Fruit fly (Drosophila melanogaster) whole organism, embryonic: Measurements from ENCODE around the gene CG18662.

ENCODE experiments used
- Ada2b ChIP-seq: fragments of 200-800 bp; sonication (Bioruptor generic); IDR thresholded peaks from 2 replicates; pipeline ENCODE4 v1.3.6; 2022; ENCODE audit warnings: missing biosample characterization, missing genetic modification characterization
- B-H1 ChIP-seq: fragments of 200-800 bp; sonication (Bioruptor generic); IDR thresholded peaks from 3 replicates; pipeline ENCODE4 v1.3.6; 2022; ENCODE audit warnings: missing biosample characterization, missing genetic modification characterization
- CG10147 ChIP-seq: fragments of 200-800 bp; sonication (Bioruptor generic); optimal IDR thresholded peaks from 2 replicates; lab custom pipeline; 2019; ENCODE audit warnings: missing biosample characterization, mild to moderate bottlenecking, missing genetic modification characterization, moderate library complexity
- CG1024 ChIP-seq: fragments of 200-800 bp; sonication (Bioruptor generic); IDR thresholded peaks from 2 replicates; pipeline ENCODE4 v1.3.6; 2022; ENCODE audit warnings: missing biosample characterization, missing genetic modification characterization
- CG10267 ChIP-seq: fragments of 200-800 bp; sonication (Bioruptor generic); optimal IDR thresholded peaks from 2 replicates; lab custom pipeline; 2018; ENCODE audit warnings: missing biosample characterization, mild to moderate bottlenecking, missing genetic modification characterization, moderate library complexity
- CG10274 ChIP-seq: fragments of 200-800 bp; sonication (Bioruptor generic); optimal IDR thresholded peaks from 3 replicates; lab custom pipeline; 2017; ENCODE audit warnings: missing biosample characterization, mild to moderate bottlenecking, missing genetic modification characterization
- CG12391 ChIP-seq: fragments of 200-800 bp; sonication (Bioruptor generic); optimal IDR thresholded peaks from 3 replicates; lab custom pipeline; 2018; ENCODE audit warnings: missing biosample characterization, mild to moderate bottlenecking, missing genetic modification characterization, moderate library complexity
- CG14965 ChIP-seq: fragments of 200-800 bp; sonication (Bioruptor generic); optimal IDR thresholded peaks from 2 replicates; lab custom pipeline; 2016; ENCODE audit warnings: missing biosample characterization, missing genetic modification characterization, borderline replicate concordance
- CG16779 ChIP-seq: fragments of 200-800 bp; sonication (Bioruptor generic); IDR thresholded peaks from 2 replicates; pipeline ENCODE4 v1.3.6; 2022; ENCODE audit warnings: missing biosample characterization, missing genetic modification characterization
- CG17612 ChIP-seq: fragments of 200-800 bp; sonication (Bioruptor generic); IDR thresholded peaks from 2 replicates; pipeline ENCODE4 v1.3.6; 2022; ENCODE audit warnings: missing biosample characterization, missing genetic modification characterization
- CG31365 ChIP-seq: fragments of 200-800 bp; sonication (Bioruptor generic); optimal IDR thresholded peaks from 2 replicates; lab custom pipeline; 2018; ENCODE audit warnings: missing biosample characterization, mild to moderate bottlenecking, missing genetic modification characterization
- CG32767 ChIP-seq: fragments of 200-800 bp; sonication (Bioruptor generic); IDR thresholded peaks from 2 replicates; pipeline ENCODE4 v1.3.6; 2022; ENCODE audit warnings: missing biosample characterization, missing genetic modification characterization
- CG34224 ChIP-seq: fragments of 200-800 bp; sonication (Bioruptor generic); IDR thresholded peaks from 3 replicates; pipeline ENCODE4 v1.3.6; 2022; ENCODE audit warnings: missing biosample characterization, missing genetic modification characterization; ENCODE audit not compliant: partially characterized antibody
- CG5180 ChIP-seq: fragments of 200-800 bp; sonication (Bioruptor generic); optimal IDR thresholded peaks from 3 replicates; lab custom pipeline; 2017; ENCODE audit warnings: missing biosample characterization, missing genetic modification characterization, mild to moderate bottlenecking, moderate library complexity, missing genetic modification reagents
- CG5245 ChIP-seq: fragments of 200-800 bp; sonication (Bioruptor generic); optimal IDR thresholded peaks from 3 replicates; lab custom pipeline; 2016; ENCODE audit warnings: missing biosample characterization, missing genetic modification characterization
- CG8089 ChIP-seq: fragments of 200-800 bp; sonication (Bioruptor generic); optimal IDR thresholded peaks from 3 replicates; lab custom pipeline; 2016; ENCODE audit warnings: missing biosample characterization, missing genetic modification characterization
- CG9437 ChIP-seq: fragments of 200-800 bp; sonication (Bioruptor generic); optimal IDR thresholded peaks from 2 replicates; lab custom pipeline; 2018; ENCODE audit warnings: missing biosample characterization, mild to moderate bottlenecking, missing genetic modification characterization
- CG9817 ChIP-seq: fragments of 200-800 bp; sonication (Bioruptor generic); optimal IDR thresholded peaks from 2 replicates; lab custom pipeline; 2018; ENCODE audit warnings: missing biosample characterization, mild to moderate bottlenecking, missing genetic modification characterization, moderate library complexity
- CkIIα-i1 ChIP-seq: fragments of 200-800 bp; sonication (Bioruptor generic); IDR thresholded peaks from 2 replicates; pipeline ENCODE4 v1.3.6; 2022; ENCODE audit warnings: missing biosample characterization, missing genetic modification characterization
- CoRest ChIP-seq: fragments of 200-800 bp; sonication (Bioruptor generic); optimal IDR thresholded peaks from 3 replicates; lab custom pipeline; 2018; ENCODE audit warnings: missing biosample characterization, mild to moderate bottlenecking, missing genetic modification characterization, moderate library complexity
- CrebB ChIP-seq: fragments of 200-800 bp; sonication (Bioruptor generic); optimal IDR thresholded peaks from 3 replicates; lab custom pipeline; 2018; ENCODE audit warnings: missing biosample characterization, mild to moderate bottlenecking, missing genetic modification characterization
- Dip2 ChIP-seq: fragments of 200-800 bp; sonication (Bioruptor generic); IDR thresholded peaks from 2 replicates; pipeline ENCODE4 v1.3.6; 2022; ENCODE audit warnings: missing biosample characterization, missing genetic modification characterization
- Hr78 ChIP-seq, 2 experiments: fragments of 200-800 bp in 1 of 2; fragments of >200 bp in 1 of 2; sonication (Bioruptor generic) in 1 of 2; optimal IDR thresholded peaks; 2 replicates each; lab custom pipeline; 2017 to 2019; ENCODE audit warnings: missing biosample characterization in 2 of 2, missing genetic modification characterization in 2 of 2, mild to moderate bottlenecking in 1 of 2, moderate library complexity in 1 of 2
- Lpt ChIP-seq: fragments of >200 bp; optimal IDR thresholded peaks from 2 replicates; lab custom pipeline; 2018; ENCODE audit warnings: missing biosample characterization, missing genetic modification characterization
- MTF-1 ChIP-seq: fragments of 200-800 bp; sonication (Bioruptor generic); optimal IDR thresholded peaks from 2 replicates; lab custom pipeline; 2018; ENCODE audit warnings: missing biosample characterization, mild to moderate bottlenecking, missing genetic modification characterization, borderline replicate concordance
- NC2β ChIP-seq: fragments of 200-800 bp; sonication (Bioruptor generic); optimal IDR thresholded peaks from 2 replicates; lab custom pipeline; 2016; ENCODE audit warnings: missing biosample characterization, missing genetic modification characterization
- Oaz ChIP-seq: fragments of 200-800 bp; sonication (Bioruptor generic); IDR thresholded peaks from 2 replicates; pipeline ENCODE4 v1.3.6; 2022; ENCODE audit warnings: missing biosample characterization, missing genetic modification characterization
- Ptx1 ChIP-seq: fragments of 200-800 bp; sonication (Bioruptor generic); IDR thresholded peaks from 2 replicates; pipeline ENCODE4 v1.3.6; 2022; ENCODE audit warnings: missing biosample characterization, missing genetic modification characterization
- Six4 ChIP-seq: fragments of 200-800 bp; sonication (Bioruptor generic); optimal IDR thresholded peaks from 2 replicates; lab custom pipeline; 2016; ENCODE audit warnings: missing biosample characterization, missing genetic modification characterization
- Usf ChIP-seq: fragments of 200-800 bp; sonication (Bioruptor generic); optimal IDR thresholded peaks from 2 replicates; lab custom pipeline; 2017; ENCODE audit warnings: missing genotype, missing biosample characterization, missing genetic modification characterization
- Vsx1 ChIP-seq: fragments of 200-800 bp; sonication (Bioruptor generic); optimal IDR thresholded peaks from 2 replicates; lab custom pipeline; 2017; ENCODE audit warnings: missing biosample characterization, mild to moderate bottlenecking, missing genetic modification characterization, missing genetic modification reagents
- amos ChIP-seq: fragments of 200-800 bp; sonication (Bioruptor generic); IDR thresholded peaks from 2 replicates; pipeline ENCODE4 v1.3.6; 2022; ENCODE audit warnings: missing biosample characterization, missing genetic modification characterization; ENCODE audit not compliant: partially characterized antibody
- ap ChIP-seq: fragments of 200-800 bp; sonication (Bioruptor generic); IDR thresholded peaks from 2 replicates; pipeline ENCODE4 v1.3.6; 2022; ENCODE audit warnings: missing biosample characterization, missing genetic modification characterization
- cato ChIP-seq: fragments of 200-800 bp; sonication (Bioruptor generic); optimal IDR thresholded peaks from 2 replicates; lab custom pipeline; 2016; ENCODE audit warnings: missing biosample characterization, missing genetic modification characterization, borderline replicate concordance
- crc ChIP-seq: fragments of 200-800 bp; sonication (Bioruptor generic); optimal IDR thresholded peaks from 2 replicates; lab custom pipeline; 2016; ENCODE audit warnings: missing biosample characterization, missing genetic modification characterization
- ftz-f1 ChIP-seq: fragments of 200-800 bp; sonication (Bioruptor generic); optimal IDR thresholded peaks from 2 replicates; lab custom pipeline; 2016; ENCODE audit warnings: missing biosample characterization, missing genetic modification characterization
- ham ChIP-seq: fragments of 200-800 bp; sonication (Bioruptor generic); IDR thresholded peaks from 2 replicates; pipeline ENCODE4 v1.3.6; 2022; ENCODE audit warnings: missing biosample characterization, missing genetic modification characterization
- her ChIP-seq: fragments of 200-800 bp; sonication (Bioruptor generic); optimal IDR thresholded peaks from 2 replicates; lab custom pipeline; 2016; ENCODE audit warnings: missing biosample characterization, missing genetic modification characterization
- ken ChIP-seq: fragments of 200-800 bp; sonication (Bioruptor generic); IDR thresholded peaks from 3 replicates; pipeline ENCODE4 v1.3.6; 2022; ENCODE audit warnings: missing biosample characterization, missing genetic modification characterization
- onecut ChIP-seq: fragments of 200-800 bp; sonication (Bioruptor generic); IDR thresholded peaks from 2 replicates; pipeline ENCODE4 v1.3.6; 2022; ENCODE audit warnings: missing biosample characterization, missing genetic modification characterization
- ro ChIP-seq: fragments of 200-800 bp; sonication (Bioruptor generic); IDR thresholded peaks from 2 replicates; pipeline ENCODE4 v1.3.6; 2022; ENCODE audit warnings: missing biosample characterization, missing genetic modification characterization
- schlank ChIP-seq: fragments of 200-800 bp; sonication (Bioruptor generic); optimal IDR thresholded peaks from 2 replicates; lab custom pipeline; 2018; ENCODE audit warnings: missing biosample characterization, mild to moderate bottlenecking, missing genetic modification characterization
- sna ChIP-seq: fragments of 200-800 bp; sonication (Bioruptor generic); IDR thresholded peaks from 2 replicates; pipeline ENCODE4 v1.3.6; 2022; ENCODE audit warnings: missing biosample characterization, missing genetic modification characterization; ENCODE audit not compliant: partially characterized antibody
- tna ChIP-seq: fragments of 200-800 bp; sonication (Bioruptor generic); IDR thresholded peaks from 2 replicates; pipeline ENCODE4 v1.3.6; 2022; ENCODE audit warnings: missing biosample characterization, missing genetic modification characterization; ENCODE audit not compliant: partially characterized antibody
- toy ChIP-seq: fragments of 200-800 bp; sonication (Bioruptor generic); IDR thresholded peaks from 2 replicates; pipeline ENCODE4 v1.3.6; 2022; ENCODE audit warnings: missing biosample characterization, missing genetic modification characterization
- wek ChIP-seq: fragments of 200-800 bp; sonication (Bioruptor generic); optimal IDR thresholded peaks from 3 replicates; lab custom pipeline; 2018; ENCODE audit warnings: missing biosample characterization, mild to moderate bottlenecking, missing genetic modification characterization, moderate library complexity
- yki ChIP-seq: fragments of >200 bp; optimal IDR thresholded peaks from 3 replicates; lab custom pipeline; 2018
- z ChIP-seq: fragments of 200-800 bp; sonication (Bioruptor generic); IDR thresholded peaks from 3 replicates; pipeline ENCODE4 v1.3.6; 2022; ENCODE audit warnings: missing biosample characterization, missing genetic modification characterization
- zfh1 ChIP-seq: fragments of 200-800 bp; sonication (Bioruptor generic); IDR thresholded peaks from 3 replicates; pipeline ENCODE4 v1.3.6; 2022; ENCODE audit warnings: missing biosample characterization, missing genetic modification characterization

Gene CG18662

DNA sequence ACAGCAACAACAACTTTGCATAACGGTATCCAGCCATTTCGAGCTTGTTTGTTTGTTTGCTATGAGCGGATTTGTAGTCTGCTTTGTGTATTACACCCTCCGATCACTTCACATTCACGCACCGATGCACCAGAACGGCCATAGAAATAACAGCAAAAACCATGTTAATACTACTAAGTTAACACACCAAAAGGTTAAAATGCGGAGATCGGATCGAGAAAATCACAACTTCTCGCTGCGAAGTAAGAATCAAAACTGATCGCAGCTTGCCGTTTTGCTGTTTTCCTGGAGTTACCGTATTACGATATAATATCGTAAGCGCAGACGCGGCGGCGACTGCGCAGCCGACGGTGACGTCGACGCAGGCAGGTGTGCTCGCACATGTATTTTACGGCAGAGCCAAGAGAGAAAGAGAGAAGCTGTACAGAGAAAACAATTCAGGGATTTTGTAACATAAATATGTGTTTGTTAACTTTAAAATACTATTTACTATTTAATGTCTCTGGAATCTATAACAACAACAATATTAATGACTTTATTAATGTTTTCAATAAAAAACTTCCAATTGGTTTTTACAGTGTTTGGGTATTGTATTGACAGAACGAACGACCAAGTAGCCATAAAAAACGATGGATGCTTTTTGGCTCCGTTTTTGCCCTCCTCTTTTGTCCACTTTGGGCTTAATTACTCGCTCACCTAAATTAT is 4.3 kb downstream of the CG18662 start, which contains the start of gene CG13101 (continued):
- peak; percentile 82 for TF ChIP-seq CG1024
- TF ChIP-seq CG14965 (GFP tag; lab: Kevin White, UChicago): no peak
- peak; percentile 63 for TF ChIP-seq crc (GFP tag; lab: Kevin White, UChicago)
- TF ChIP-seq Vsx1: peak; percentile 85
- peak; percentile 75 for TF ChIP-seq CG5180 (GFP tag; lab: Kevin White, UChicago)
- TF ChIP-seq amos (GFP tag; lab: Robert Waterston, UW): no peak
- peak; percentile 91 for TF ChIP-seq B-H1
- peak; percentile 89 for TF ChIP-seq CG10267 (tag; lab: Kevin White, UChicago)
- peak; percentile 92 for TF ChIP-seq CG10147
- TF ChIP-seq MTF-1: peak; percentile 79
- TF ChIP-seq Lpt (GFP tag; lab: Kevin White, UChicago): no peak
- no peak for TF ChIP-seq yki (lab: Kevin White, UChicago)
- TF ChIP-seq schlank: peak; percentile 58
- TF ChIP-seq CG34224 (GFP tag; lab: Robert Waterston, UW): 0 out of 3 replicates have a peak, but pooled peaks have one; percentile 9
- no peak for TF ChIP-seq tna (GFP tag; lab: Robert Waterston, UW)
- peak; percentile 83 for TF ChIP-seq Six4 (GFP tag; lab: Kevin White, UChicago)
- peak; percentile 82 for TF ChIP-seq CG9437
- peak; percentile 94 for TF ChIP-seq CoRest (tag; lab: Kevin White, UChicago)
- no peak for TF ChIP-seq Dip2 (GFP tag; lab: Robert Waterston, UW)
- no peak for TF ChIP-seq wek (GFP tag; lab: Kevin White, UChicago)
- TF ChIP-seq Hr78 (GFP tag; optimal IDR thresholded peaks at IDR 0.05; lab: Kevin White, UChicago): peak in 1 of 2 experiments; percentile 72
- TF ChIP-seq ftz-f1 (GFP tag; lab: Kevin White, UChicago): peak; percentile 24
- TF ChIP-seq sna (GFP tag; lab: Robert Waterston, UW): no peak
- peak; percentile 85; the same call in 1 of the 2 replicates for TF ChIP-seq CG16779 (GFP tag; lab: Robert Waterston, UW)
- peak; percentile 63 for TF ChIP-seq CG8089 (GFP tag; lab: Kevin White, UChicago)
- peak; percentile 66 for TF ChIP-seq her (GFP tag; lab: Kevin White, UChicago)
- peak; percentile 55 for TF ChIP-seq CG10274
- peak; percentile 87 for TF ChIP-seq CG17612 (GFP tag; lab: Robert Waterston, UW)
- peak; percentile 87 for TF ChIP-seq Oaz (GFP tag; lab: Robert Waterston, UW)
- peak; percentile 85 for TF ChIP-seq CG5245 (GFP tag; lab: Kevin White, UChicago)
- TF ChIP-seq z (GFP tag; lab: Robert Waterston, UW): peak; percentile 70; the same call in 2 of the 3 replicates
- TF ChIP-seq CG9817: peak; percentile 82
- TF ChIP-seq NC2β (GFP tag; lab: Kevin White, UChicago): peak; percentile 83
- TF ChIP-seq Ptx1: peak; percentile 95
- TF ChIP-seq CG12391: peak; percentile 96
- peak; percentile 94 for TF ChIP-seq zfh1
- peak; percentile 87 for TF ChIP-seq ro (GFP tag; lab: Robert Waterston, UW)
- peak; percentile 88 for TF ChIP-seq ham (GFP tag; lab: Robert Waterston, UW)
- peak; percentile 83 for TF ChIP-seq toy (GFP tag; lab: Robert Waterston, UW)
- TF ChIP-seq Usf (GFP tag; lab: Kevin White, UChicago): peak; percentile 61
- TF ChIP-seq ap: peak; percentile 90
- TF ChIP-seq ken (GFP tag; lab: Robert Waterston, UW): no peak; the same call in 1 of the 3 replicates
- TF ChIP-seq Ada2b (GFP tag; lab: Robert Waterston, UW): peak; percentile 94
- peak; percentile 81 for TF ChIP-seq onecut (GFP tag; lab: Robert Waterston, UW)
- peak; percentile 89 for TF ChIP-seq CG32767
- peak; percentile 63 for TF ChIP-seq CG31365 (tag; lab: Kevin White, UChicago)
- peak; percentile 91 for TF ChIP-seq CrebB
- TF ChIP-seq cato (GFP tag; lab: Kevin White, UChicago): peak; percentile 76
- TF ChIP-seq CkIIα-i1 (GFP tag; lab: Robert Waterston, UW): peak; percentile 51; the same call in 1 of the 2 replicates
